Fruit fly (Drosophila melanogaster) whole organism, adult: ENCODE data around the gene Rassf.
A peak's percentile ranks its signal among the peaks of the same experiment; 100 is the strongest.

Experiments
- CG11617 ChIP-seq: fragments of 200-800 bp; sonication (Bioruptor generic); optimal IDR thresholded peaks from 2 replicates; lab custom pipeline; 2017; ENCODE audit warnings: mild to moderate bottlenecking, missing biosample characterization, missing genetic modification reagents, missing genetic modification characterization
- CG12768 ChIP-seq: fragments of 200-800 bp; sonication (Bioruptor generic); optimal IDR thresholded peaks from 2 replicates; lab custom pipeline; 2017; ENCODE audit warnings: missing biosample characterization, missing genetic modification characterization, mild to moderate bottlenecking, moderate library complexity, missing genetic modification reagents
- CG14711 ChIP-seq: fragments of 200-800 bp; sonication (Bioruptor generic); optimal IDR thresholded peaks from 2 replicates; lab custom pipeline; 2018; ENCODE audit warnings: missing biosample characterization, mild to moderate bottlenecking, missing genetic modification characterization, moderate library complexity
- CG1620 ChIP-seq: fragments of 200-800 bp; sonication (Bioruptor generic); optimal IDR thresholded peaks from 2 replicates; lab custom pipeline; 2016; ENCODE audit warnings: missing biosample characterization, missing genetic modification characterization
- CG33017 ChIP-seq: fragments of 200-800 bp; sonication (Bioruptor generic); optimal IDR thresholded peaks from 2 replicates; lab custom pipeline; 2018; ENCODE audit warnings: missing biosample characterization, mild to moderate bottlenecking, missing genetic modification characterization, moderate library complexity
- CG5204 ChIP-seq: fragments of 200-800 bp; sonication (Bioruptor generic); optimal IDR thresholded peaks from 2 replicates; lab custom pipeline; 2016; ENCODE audit warnings: missing biosample characterization, missing genetic modification characterization
- CG7045 ChIP-seq: fragments of 200-800 bp; sonication (Bioruptor generic); optimal IDR thresholded peaks from 2 replicates; lab custom pipeline; 2017; ENCODE audit warnings: missing biosample characterization, mild to moderate bottlenecking, missing genetic modification characterization
- CG7101 ChIP-seq: fragments of 200-800 bp; sonication (Bioruptor generic); optimal IDR thresholded peaks from 2 replicates; lab custom pipeline; 2018; ENCODE audit warnings: missing biosample characterization, mild to moderate bottlenecking, missing genetic modification characterization, moderate library complexity
- Clk ChIP-seq: fragments of 200-800 bp; sonication (Bioruptor generic); optimal IDR thresholded peaks from 2 replicates; lab custom pipeline; 2017; ENCODE audit warnings: missing biosample characterization, missing genetic modification characterization
- Crg-1 ChIP-seq: fragments of 200-800 bp; sonication (Bioruptor generic); optimal IDR thresholded peaks from 2 replicates; lab custom pipeline; 2016; ENCODE audit warnings: missing biosample characterization, missing genetic modification characterization
- Hr96 ChIP-seq: fragments of 200-800 bp; sonication (Bioruptor generic); optimal IDR thresholded peaks from 2 replicates; lab custom pipeline; 2016; ENCODE audit warnings: missing biosample characterization, missing genetic modification characterization
- Mnt ChIP-seq: fragments of 200-800 bp; sonication (Bioruptor generic); optimal IDR thresholded peaks from 2 replicates; lab custom pipeline; 2016; ENCODE audit warnings: missing biosample characterization, mild to moderate bottlenecking, missing genetic modification characterization
- bab1 ChIP-seq: fragments of 200-800 bp; sonication (Bioruptor generic); optimal IDR thresholded peaks from 3 replicates; lab custom pipeline; 2019; ENCODE audit warnings: missing biosample characterization, mild to moderate bottlenecking, missing genetic modification characterization, moderate library complexity
- cic ChIP-seq: fragments of 200-800 bp; sonication (Bioruptor generic); optimal IDR thresholded peaks from 2 replicates; lab custom pipeline; 2017; ENCODE audit warnings: missing biosample characterization, mild to moderate bottlenecking, missing genetic modification characterization, moderate library complexity
- cnc ChIP-seq, 2 experiments: fragments of >200 bp; optimal IDR thresholded peaks; 2 replicates each; lab custom pipeline; 2017
- kay ChIP-seq: fragments of 200-800 bp; sonication (Bioruptor generic); peaks from one replicate; lab custom pipeline; 2016; ENCODE audit warnings: missing biosample characterization, missing genetic modification characterization, borderline replicate concordance
- ovo ChIP-seq: fragments of 200-800 bp; sonication (Bioruptor generic); optimal IDR thresholded peaks from 2 replicates; lab custom pipeline; 2016; ENCODE audit warnings: missing biosample characterization, missing genetic modification characterization
- pad ChIP-seq: fragments of 200-800 bp; sonication (Bioruptor generic); optimal IDR thresholded peaks from 3 replicates; lab custom pipeline; 2017; ENCODE audit warnings: missing biosample characterization, missing genetic modification characterization, mild to moderate bottlenecking, moderate library complexity, missing genetic modification reagents
- tj ChIP-seq: fragments of 200-800 bp; sonication (Bioruptor generic); optimal IDR thresholded peaks from 3 replicates; lab custom pipeline; 2017; ENCODE audit warnings: missing biosample characterization, mild to moderate bottlenecking, missing genetic modification characterization, moderate library complexity
- toe ChIP-seq: fragments of 200-800 bp; sonication (Bioruptor generic); optimal IDR thresholded peaks from 2 replicates; lab custom pipeline; 2016; ENCODE audit warnings: missing biosample characterization, missing genetic modification characterization

Gene Rassf

DNA sequence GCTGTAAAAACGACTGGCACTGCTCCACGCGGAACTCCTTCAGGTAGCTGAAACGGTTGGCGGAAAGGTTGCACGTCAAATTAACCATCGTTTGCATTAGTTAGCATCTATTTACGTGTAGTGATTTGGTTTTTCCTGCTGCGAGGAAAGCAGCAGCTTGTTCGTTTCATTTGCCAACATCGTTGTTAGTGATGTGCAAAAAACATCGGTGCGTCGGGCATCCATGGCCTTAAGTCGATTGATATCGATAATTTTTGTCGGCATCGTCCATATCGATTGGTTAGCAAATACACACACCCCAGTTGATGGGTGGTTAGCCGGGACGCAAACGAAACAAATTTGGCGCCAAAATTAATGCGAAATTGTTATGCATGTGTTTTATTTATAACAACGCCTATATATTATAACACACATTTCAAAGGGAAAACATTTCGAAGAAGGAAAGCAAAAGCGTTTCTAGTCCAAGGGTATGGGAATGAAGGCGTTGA, 40.0 kb upstream of the Rassf start, which contains the start of gene unk:
Gene unk, minus strand, starts transcription at position 199 of the 488 bp plus-strand sequence.
- TF ChIP-seq Crg-1 (peak; percentile 24), CG33017 (tag; lab: Kevin White, UChicago) (no peak), cnc (optimal IDR thresholded peaks at IDR 0.05; lab: Kevin White, UChicago) (no peak), CG7101 (no peak), CG5204 (GFP tag; lab: Kevin White, UChicago) (no peak), CG12768 (GFP tag; lab: Kevin White, UChicago) (no peak), CG7045 (no peak), CG1620 (GFP tag; lab: Kevin White, UChicago) (peak; percentile 3), toe (GFP tag; lab: Kevin White, UChicago) (no peak), pad (GFP tag; lab: Kevin White, UChicago) (no peak), cic (GFP tag; lab: Kevin White, UChicago) (no peak), Hr96 (no peak), bab1 (GFP tag; lab: Kevin White, UChicago) (peak; percentile 59), CG11617 (GFP tag; lab: Kevin White, UChicago) (no peak), kay (GFP tag; lab: Kevin White, UChicago) (no peak), CG14711 (no peak)

dm6 chr3R:23156865-23157515, 39.3 kb upstream of the Rassf start:
- TF ChIP-seq ovo (GFP tag; lab: Kevin White, UChicago) (peak; percentile 83), CG33017 (tag; lab: Kevin White, UChicago) (peak; percentile 68), Mnt (GFP tag; lab: Kevin White, UChicago) (peak; percentile 38), CG12768 (GFP tag; lab: Kevin White, UChicago) (peak; percentile 75), kay (GFP tag; lab: Kevin White, UChicago) (peak; percentile 94), pad (GFP tag; lab: Kevin White, UChicago) (peak; percentile 75), cnc (optimal IDR thresholded peaks at IDR 0.05; lab: Kevin White, UChicago) (peak; percentile 46 to 71), CG7045 (peak; percentile 57), cic (GFP tag; lab: Kevin White, UChicago) (peak; percentile 99), CG5204 (GFP tag; lab: Kevin White, UChicago) (no peak), CG11617 (GFP tag; lab: Kevin White, UChicago) (peak; percentile 63), tj (GFP tag; lab: Kevin White, UChicago) (peak; percentile 37), Crg-1 (no peak), CG7101 (peak; percentile 39), Hr96 (no peak)

- TF ChIP-seq CG7045 (no peak), tj (GFP tag; lab: Kevin White, UChicago) (no peak), Crg-1 (no peak), cic (GFP tag; lab: Kevin White, UChicago) (no peak), CG5204 (GFP tag; lab: Kevin White, UChicago) (no peak), bab1 (GFP tag; lab: Kevin White, UChicago) (no peak)
Measured at dm6 chr3R:23156347-23156864, 38.7 kb upstream of the Rassf start.

- TF ChIP-seq bab1 (GFP tag; lab: Kevin White, UChicago) = no peak
- TF ChIP-seq CG7101 = no peak
- no peak for TF ChIP-seq CG7045
- no peak for TF ChIP-seq tj (GFP tag; lab: Kevin White, UChicago)
- TF ChIP-seq cic (GFP tag; lab: Kevin White, UChicago) = no peak
Measured at dm6 chr3R:23149021-23149571, 31.4 kb upstream of the Rassf start.

DNA sequence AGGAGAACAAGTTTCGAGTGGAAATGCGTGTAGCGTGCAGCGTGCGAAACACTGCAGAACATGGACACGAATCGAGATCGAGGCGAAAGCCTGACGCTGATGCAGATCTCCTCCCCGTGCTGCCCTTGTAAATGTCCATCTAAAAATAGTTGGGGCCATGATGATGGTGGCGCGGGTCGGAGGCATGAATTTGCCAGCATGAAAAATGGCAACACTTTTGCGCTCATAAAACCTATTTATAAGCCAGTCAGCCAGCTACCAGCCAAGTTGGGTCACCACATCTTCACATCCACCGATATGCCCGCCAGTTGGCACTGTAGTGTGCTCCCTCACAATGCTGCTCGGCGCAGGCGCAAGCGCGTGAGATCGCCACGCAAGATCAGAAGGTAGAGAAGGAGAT, 30.7 kb upstream of the Rassf start:
- TF ChIP-seq CG11617 (GFP tag; lab: Kevin White, UChicago) (no peak), Clk (GFP tag; lab: Kevin White, UChicago) (no peak), tj (GFP tag; lab: Kevin White, UChicago) (no peak), Hr96 (no peak), Crg-1 (no peak), cic (GFP tag; lab: Kevin White, UChicago) (no peak), CG33017 (tag; lab: Kevin White, UChicago) (no peak), CG14711 (no peak), CG7045 (no peak), CG1620 (GFP tag; lab: Kevin White, UChicago) (no peak), ovo (GFP tag; lab: Kevin White, UChicago) (no peak), Mnt (GFP tag; lab: Kevin White, UChicago) (no peak), CG7101 (no peak), CG5204 (GFP tag; lab: Kevin White, UChicago) (no peak), kay (GFP tag; lab: Kevin White, UChicago) (no peak), CG12768 (GFP tag; lab: Kevin White, UChicago) (no peak), cnc (optimal IDR thresholded peaks at IDR 0.05; lab: Kevin White, UChicago) (no peak), pad (GFP tag; lab: Kevin White, UChicago) (no peak)

DNA sequence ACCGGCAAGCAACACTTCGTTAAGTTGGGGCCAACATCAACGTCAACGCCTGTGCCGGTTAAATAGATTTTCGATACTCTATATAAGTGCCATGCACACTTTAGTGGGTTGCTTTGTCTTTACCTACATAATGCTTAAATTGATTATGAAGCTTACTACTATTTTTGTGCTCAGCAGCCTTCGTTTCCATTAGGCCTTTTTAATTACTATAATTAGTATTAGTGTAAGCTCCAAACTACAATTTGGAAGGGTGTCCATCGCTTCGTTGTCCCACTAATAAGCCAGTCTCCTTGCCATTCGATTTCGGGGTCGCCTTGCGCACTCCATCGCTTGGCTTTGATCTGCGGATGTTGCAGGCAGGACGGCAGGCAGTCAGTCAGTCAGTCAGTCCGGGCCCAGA, 29.9 kb upstream of the Rassf start:
- TF ChIP-seq Clk (GFP tag; lab: Kevin White, UChicago) (no peak), pad (GFP tag; lab: Kevin White, UChicago) (no peak), cnc (optimal IDR thresholded peaks at IDR 0.05; lab: Kevin White, UChicago) (no peak), Hr96 (no peak), CG14711 (no peak), cic (GFP tag; lab: Kevin White, UChicago) (no peak), CG7101 (no peak), CG1620 (GFP tag; lab: Kevin White, UChicago) (no peak), CG33017 (tag; lab: Kevin White, UChicago) (no peak), CG7045 (no peak), bab1 (GFP tag; lab: Kevin White, UChicago) (no peak), tj (GFP tag; lab: Kevin White, UChicago) (no peak), kay (GFP tag; lab: Kevin White, UChicago) (no peak)
